Worm (Caenorhabditis elegans): Measurements from ENCODE around the gene eat-20.

- TF ChIP-seq fos-1 (tag; optimal IDR thresholded peaks at IDR 0.05) (no peak), jun-1 (tag; optimal IDR thresholded peaks at IDR 0.05) (no peak), Y75B8A.6 (GFP tag; IDR thresholded peaks at IDR 0.05) (no peak), nhr-237 (tag; optimal IDR thresholded peaks at IDR 0.05) (no peak), unc-62 (GFP tag; optimal IDR thresholded peaks at IDR 0.05 in 1 of 2) (peak in 1 of 2 experiments; percentile 80), unc-62 (tag; optimal IDR thresholded peaks at IDR 0.05) (no peak), ctbp-1 (GFP tag; IDR thresholded peaks at IDR 0.05) (no peak), dve-1 (tag; optimal IDR thresholded peaks at IDR 0.05; ENCODE audit: insufficient read depth) (no peak), aly-2 (tag; optimal IDR thresholded peaks at IDR 0.05) (no peak), lin-13 (GFP tag; optimal IDR thresholded peaks at IDR 0.05) (no peak), lin-15B (tag; optimal IDR thresholded peaks at IDR 0.05) (no peak), mep-1 (tag; optimal IDR thresholded peaks at IDR 0.05) (no peak), unc-130 (GFP tag; optimal IDR thresholded peaks at IDR 0.05) (no peak), ceh-82 (tag; optimal IDR thresholded peaks at IDR 0.05) (no peak), nhr-77 (tag; optimal IDR thresholded peaks at IDR 0.05) (no peak)
These were observed 45.7 kb downstream of the eat-20 start for ce11 chrX:15555529-15555928.
